Fruit fly (Drosophila melanogaster) whole organism, embryonic: ENCODE data around the gene Prim1.
A peak's percentile ranks its signal among the peaks of the same experiment; 100 is the strongest.

Source experiments
- Atf-2 ChIP-seq: fragments of 200-800 bp; sonication (Bioruptor generic); optimal IDR thresholded peaks from 2 replicates; lab custom pipeline; 2016; ENCODE audit warnings: missing biosample characterization, missing genetic modification characterization
- CG1529 ChIP-seq: fragments of 200-800 bp; sonication (Bioruptor generic); optimal IDR thresholded peaks from 3 replicates; lab custom pipeline; 2018; ENCODE audit warnings: missing biosample characterization, missing genetic modification characterization
- Ssrp ChIP-seq: fragments of 200-800 bp; sonication (Bioruptor generic); optimal IDR thresholded peaks from 2 replicates; lab custom pipeline; 2018; ENCODE audit warnings: missing biosample characterization, mild to moderate bottlenecking, missing genetic modification characterization, moderate library complexity
- chif ChIP-seq, 2 experiments: fragments of 200-800 bp; sonication (Bioruptor generic); optimal IDR thresholded peaks; 3 replicates each; lab custom pipeline; 2016; ENCODE audit warnings: missing biosample characterization in 2 of 2, missing genetic modification characterization in 2 of 2

- TF ChIP-seq Atf-2 (GFP tag; lab: Kevin White, UChicago) = peak; percentile 52
- TF ChIP-seq CG1529 (GFP tag; lab: Kevin White, UChicago) = peak; percentile 46
- peak; percentile 51 to 60 for TF ChIP-seq chif (GFP tag; optimal IDR thresholded peaks at IDR 0.05; lab: Kevin White, UChicago)
- peak; percentile 14 for TF ChIP-seq Ssrp (tag; lab: Kevin White, UChicago)
Observed at dm6 chr3L:8340264-8341095, at the start of gene Prim1, which contains the start of gene CG7083.
